Fruit fly (Drosophila melanogaster) whole organism, prepupa: Measurements from ENCODE around the gene CG46059.

Experiments
- CG10631 ChIP-seq: fragments of 200-800 bp; sonication (Bioruptor generic); optimal IDR thresholded peaks from 2 replicates; lab custom pipeline; 2016; ENCODE audit warnings: missing biosample characterization, missing genetic modification characterization
- CG10669 ChIP-seq: fragments of 200-800 bp; sonication (Bioruptor generic); optimal IDR thresholded peaks from 3 replicates; lab custom pipeline; 2018; ENCODE audit warnings: missing biosample characterization, mild to moderate bottlenecking, missing genetic modification characterization, moderate library complexity
- CG11294 ChIP-seq: fragments of 200-800 bp; sonication (Bioruptor generic); IDR thresholded peaks from 2 replicates; pipeline ENCODE4 v1.3.6; 2022; ENCODE audit warnings: missing biosample characterization, missing genetic modification characterization
- CG11762 ChIP-seq: fragments of 200-800 bp; sonication (Bioruptor generic); optimal IDR thresholded peaks from 3 replicates; lab custom pipeline; 2016; ENCODE audit warnings: missing biosample characterization, missing genetic modification characterization; ENCODE audit not compliant: insufficient read depth
- CG1621 ChIP-seq: fragments of 200-800 bp; sonication (Bioruptor generic); optimal IDR thresholded peaks from 3 replicates; lab custom pipeline; 2018; ENCODE audit warnings: missing biosample characterization, mild to moderate bottlenecking, missing genetic modification characterization
- CG16779 ChIP-seq: fragments of 200-800 bp; sonication (Bioruptor generic); optimal IDR thresholded peaks from 3 replicates; lab custom pipeline; 2017; ENCODE audit warnings: missing biosample characterization, mild to moderate bottlenecking, missing genetic modification characterization
- CG31627 ChIP-seq: fragments of 200-800 bp; sonication (Bioruptor generic); optimal IDR thresholded peaks from 3 replicates; lab custom pipeline; 2016; ENCODE audit warnings: missing biosample characterization, missing genetic modification characterization
- CG32006 ChIP-seq: fragments of 200-800 bp; sonication (Bioruptor generic); optimal IDR thresholded peaks from 3 replicates; lab custom pipeline; 2017; ENCODE audit warnings: missing biosample characterization, mild to moderate bottlenecking, missing genetic modification characterization
- CG3919 ChIP-seq: fragments of 200-800 bp; sonication (Bioruptor generic); optimal IDR thresholded peaks from 3 replicates; lab custom pipeline; 2016; ENCODE audit warnings: missing biosample characterization, missing genetic modification characterization
- CG6163 ChIP-seq: fragments of 200-800 bp; sonication (Bioruptor generic); IDR thresholded peaks from 3 replicates; pipeline ENCODE4 v1.3.6; 2022; ENCODE audit warnings: missing biosample characterization, missing genetic modification characterization
- CG6276 ChIP-seq: fragments of 200-800 bp; sonication (Bioruptor generic); optimal IDR thresholded peaks from 2 replicates; lab custom pipeline; 2017; ENCODE audit warnings: missing biosample characterization, mild to moderate bottlenecking, missing genetic modification characterization
- CG6808 ChIP-seq: fragments of 200-800 bp; sonication (Bioruptor generic); optimal IDR thresholded peaks from 3 replicates; lab custom pipeline; 2017; ENCODE audit warnings: missing biosample characterization, missing genetic modification characterization, mild to moderate bottlenecking, moderate library complexity, missing genetic modification reagents
- CG6854 ChIP-seq: fragments of 200-800 bp; sonication (Bioruptor generic); optimal IDR thresholded peaks from 2 replicates; lab custom pipeline; 2017; ENCODE audit warnings: missing biosample characterization, mild to moderate bottlenecking, missing genetic modification characterization
- CG8119 ChIP-seq: fragments of 200-800 bp; sonication (Bioruptor generic); IDR thresholded peaks from 3 replicates; pipeline ENCODE4 v1.3.6; 2022; ENCODE audit warnings: missing biosample characterization, missing genetic modification characterization
- CG8319 ChIP-seq: fragments of 200-800 bp; sonication (Bioruptor generic); optimal IDR thresholded peaks from 3 replicates; lab custom pipeline; 2016; ENCODE audit warnings: missing biosample characterization, missing genetic modification characterization
- CG8632 ChIP-seq: fragments of 200-800 bp; sonication (Bioruptor generic); optimal IDR thresholded peaks from 3 replicates; lab custom pipeline; 2016; ENCODE audit warnings: missing biosample characterization, missing genetic modification characterization
- CG9139 ChIP-seq: fragments of 200-800 bp; sonication (Bioruptor generic); optimal IDR thresholded peaks from 3 replicates; lab custom pipeline; 2017; ENCODE audit warnings: missing biosample characterization, mild to moderate bottlenecking, missing genetic modification characterization
- Eip78C ChIP-seq: fragments of 200-800 bp; sonication (Bioruptor generic); peaks from one replicate; lab custom pipeline; 2016; ENCODE audit warnings: missing biosample characterization, missing genetic modification characterization
- Eip93F ChIP-seq: fragments of 200-800 bp; sonication (Bioruptor generic); optimal IDR thresholded peaks from 2 replicates; lab custom pipeline; 2016; ENCODE audit warnings: missing biosample characterization, mild to moderate bottlenecking, missing genetic modification characterization
- Ets21C ChIP-seq: fragments of 200-800 bp; sonication (Bioruptor generic); optimal IDR thresholded peaks from 3 replicates; lab custom pipeline; 2016; ENCODE audit warnings: missing biosample characterization, missing genetic modification characterization
- Gug ChIP-seq: fragments of 200-800 bp; sonication (Bioruptor generic); IDR thresholded peaks from 2 replicates; pipeline ENCODE4 v1.3.6; 2022; ENCODE audit warnings: missing biosample characterization, missing genetic modification characterization
- Hr38 ChIP-seq: sonication (Bioruptor generic); optimal IDR thresholded peaks from 2 replicates; lab custom pipeline; 2016; ENCODE audit warnings: missing biosample characterization, missing genetic modification characterization
- Hr39 ChIP-seq: fragments of 200-800 bp; sonication (Bioruptor generic); optimal IDR thresholded peaks from 2 replicates; lab custom pipeline; 2016; ENCODE audit warnings: missing biosample characterization, missing genetic modification characterization
- Hr4 ChIP-seq: fragments of 200-800 bp; sonication (Bioruptor generic); optimal IDR thresholded peaks from 3 replicates; lab custom pipeline; 2016; ENCODE audit warnings: missing biosample characterization, missing genetic modification characterization
- Lpt ChIP-seq: fragments of 200-800 bp; sonication (Bioruptor generic); optimal IDR thresholded peaks from 3 replicates; lab custom pipeline; 2016; ENCODE audit warnings: missing biosample characterization, missing genetic modification characterization
- OdsH ChIP-seq: fragments of 200-800 bp; sonication (Bioruptor generic); optimal IDR thresholded peaks from 3 replicates; lab custom pipeline; 2016; ENCODE audit warnings: missing biosample characterization, missing genetic modification characterization
- Smox ChIP-seq: fragments of 200-800 bp; sonication (Bioruptor generic); optimal IDR thresholded peaks from 3 replicates; lab custom pipeline; 2016; ENCODE audit warnings: missing biosample characterization, missing genetic modification characterization
- Sox14 ChIP-seq: fragments of 200-800 bp; sonication (Bioruptor generic); optimal IDR thresholded peaks from 3 replicates; lab custom pipeline; 2016; ENCODE audit warnings: missing biosample characterization, missing genetic modification characterization
- Sox15 ChIP-seq: fragments of 200-800 bp; sonication (Bioruptor generic); optimal IDR thresholded peaks from 3 replicates; lab custom pipeline; 2016; ENCODE audit warnings: missing biosample characterization, missing genetic modification characterization
- achi ChIP-seq: fragments of 200-800 bp; sonication (Bioruptor generic); optimal IDR thresholded peaks from 3 replicates; lab custom pipeline; 2016; ENCODE audit warnings: missing biosample characterization, missing genetic modification characterization
- cyc ChIP-seq: fragments of 200-800 bp; sonication (Bioruptor generic); optimal IDR thresholded peaks from 3 replicates; lab custom pipeline; 2016; ENCODE audit warnings: missing biosample characterization, missing genetic modification characterization
- dac ChIP-seq: fragments of 200-800 bp; sonication (Bioruptor generic); optimal IDR thresholded peaks from 2 replicates; lab custom pipeline; 2017; ENCODE audit warnings: missing biosample characterization, mild to moderate bottlenecking, missing genetic modification characterization
- dsx ChIP-seq: fragments of 200-800 bp; optimal IDR thresholded peaks from 3 replicates; lab custom pipeline; 2019; ENCODE audit warnings: missing biosample characterization, mild to moderate bottlenecking, missing genetic modification characterization, moderate library complexity; ENCODE audit not compliant: poor library complexity, severe bottlenecking
- esn ChIP-seq: fragments of 200-800 bp; sonication (Bioruptor generic); optimal IDR thresholded peaks from 2 replicates; lab custom pipeline; 2016; ENCODE audit warnings: missing biosample characterization, mild to moderate bottlenecking, missing genetic modification characterization, moderate library complexity
- fd85E ChIP-seq: fragments of 200-800 bp; sonication (Bioruptor generic); optimal IDR thresholded peaks from 3 replicates; lab custom pipeline; 2016; ENCODE audit warnings: missing biosample characterization, missing genetic modification characterization
- fkh ChIP-seq: fragments of 200-800 bp; sonication (Bioruptor generic); optimal IDR thresholded peaks from 3 replicates; lab custom pipeline; 2017; ENCODE audit warnings: missing biosample characterization, mild to moderate bottlenecking, missing genetic modification characterization, moderate library complexity
- lz ChIP-seq: fragments of 200-800 bp; sonication (Bioruptor generic); optimal IDR thresholded peaks from 3 replicates; lab custom pipeline; 2016; ENCODE audit warnings: missing biosample characterization, missing genetic modification characterization
- pdm3 ChIP-seq: fragments of 200-800 bp; sonication (Bioruptor generic); optimal IDR thresholded peaks from 3 replicates; lab custom pipeline; 2016; ENCODE audit warnings: missing biosample characterization, missing genetic modification characterization
- salr ChIP-seq, 2 experiments: fragments of 200-800 bp; sonication (Bioruptor generic); optimal IDR thresholded peaks; 3 replicates each; lab custom pipeline; 2016 to 2018; ENCODE audit warnings: missing biosample characterization in 2 of 2, missing genetic modification characterization in 2 of 2, mild to moderate bottlenecking in 1 of 2
- spab ChIP-seq: fragments of 200-800 bp; sonication (Bioruptor generic); optimal IDR thresholded peaks from 2 replicates; lab custom pipeline; 2017; ENCODE audit warnings: missing biosample characterization, mild to moderate bottlenecking, missing genetic modification characterization, missing genetic modification reagents
- ss ChIP-seq, 2 experiments: fragments of 200-800 bp; sonication (Bioruptor generic); optimal IDR thresholded peaks; 2 replicates in 1 of 2; 3 replicates in 1 of 2; lab custom pipeline; 2017 to 2018; ENCODE audit warnings: mild to moderate bottlenecking in 2 of 2, missing biosample characterization in 2 of 2, missing genetic modification characterization in 2 of 2, moderate library complexity in 1 of 2
- svp ChIP-seq: fragments of 200-800 bp; sonication (Bioruptor generic); peaks from one replicate; lab custom pipeline; 2016; ENCODE audit warnings: missing biosample characterization, missing genetic modification characterization
- vri ChIP-seq: fragments of 200-800 bp; sonication (Bioruptor generic); optimal IDR thresholded peaks from 3 replicates; lab custom pipeline; 2016; ENCODE audit warnings: missing biosample characterization, mild to moderate bottlenecking, missing genetic modification characterization

The CG46059 gene

DNA sequence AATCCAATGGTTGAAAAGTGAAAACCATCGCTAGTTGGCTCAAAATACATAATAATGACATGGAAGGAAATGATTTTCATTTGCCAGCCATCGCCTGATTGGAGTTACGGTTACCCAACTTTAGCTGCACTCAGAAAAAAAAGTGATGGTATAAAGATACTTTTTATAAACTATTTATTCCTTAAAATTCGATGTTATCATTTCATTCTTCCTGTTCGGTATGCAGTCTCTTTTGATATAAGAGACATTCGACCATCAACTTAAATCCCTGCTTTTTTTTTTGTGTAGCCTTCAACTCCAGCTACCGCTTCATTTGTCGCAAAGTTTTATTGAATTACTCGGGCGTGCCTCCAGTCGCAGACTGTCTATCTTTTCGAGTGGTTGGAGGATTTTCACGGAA, 28.8 kb upstream of the CG46059 start:
- TF ChIP-seq OdsH (GFP tag; lab: Kevin White, UChicago) (peak; percentile 5), CG8319 (no peak), svp (GFP tag; lab: Kevin White, UChicago) (peak; percentile 43), CG10631 (GFP tag; lab: Kevin White, UChicago) (peak; percentile 0), CG9139 (no peak), CG32006 (peak; percentile 18), CG6163 (0 out of 3 replicates have a peak, but pooled peaks have one; percentile 8), CG1621 (no peak), pdm3 (peak; percentile 9), CG6808 (GFP tag; lab: Kevin White, UChicago) (no peak), cyc (GFP tag; lab: Kevin White, UChicago) (no peak), lz (GFP tag; lab: Kevin White, UChicago) (no peak), CG8119 (0 out of 3 replicates have a peak, but pooled peaks have one; percentile 30), fd85E (no peak), salr (GFP tag; optimal IDR thresholded peaks at IDR 0.05; lab: Kevin White, UChicago) (no peak), Eip93F (GFP tag; lab: Kevin White, UChicago) (no peak), Sox14 (GFP tag; lab: Kevin White, UChicago) (no peak), Hr4 (GFP tag; lab: Kevin White, UChicago) (peak; percentile 25), Eip78C (GFP tag; lab: Kevin White, UChicago) (peak; percentile 27), Hr39 (GFP tag; lab: Kevin White, UChicago) (peak; percentile 6)

DNA sequence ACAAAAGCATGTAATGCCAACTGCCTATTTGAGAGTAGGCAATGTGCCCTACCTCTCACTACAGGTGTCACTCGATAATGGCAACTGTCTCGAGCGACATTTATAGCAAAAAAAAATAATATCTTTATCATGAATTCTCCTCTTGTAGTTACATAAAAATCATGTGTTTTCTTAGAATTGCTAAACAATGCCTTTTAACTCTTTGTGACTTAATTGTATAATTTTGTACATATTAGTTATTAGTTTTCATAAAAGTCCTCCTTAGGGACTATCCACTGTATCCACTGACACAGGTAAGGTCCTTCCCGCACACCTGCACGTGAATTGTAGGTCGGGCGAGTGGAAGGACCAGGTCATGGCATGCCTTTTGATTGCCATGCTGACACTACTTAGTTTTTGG, 25.3 kb upstream of the CG46059 start:
- TF ChIP-seq dac (no peak), svp (GFP tag; lab: Kevin White, UChicago) (peak; percentile 30), Eip78C (GFP tag; lab: Kevin White, UChicago) (peak; percentile 15), CG31627 (no peak)

DNA sequence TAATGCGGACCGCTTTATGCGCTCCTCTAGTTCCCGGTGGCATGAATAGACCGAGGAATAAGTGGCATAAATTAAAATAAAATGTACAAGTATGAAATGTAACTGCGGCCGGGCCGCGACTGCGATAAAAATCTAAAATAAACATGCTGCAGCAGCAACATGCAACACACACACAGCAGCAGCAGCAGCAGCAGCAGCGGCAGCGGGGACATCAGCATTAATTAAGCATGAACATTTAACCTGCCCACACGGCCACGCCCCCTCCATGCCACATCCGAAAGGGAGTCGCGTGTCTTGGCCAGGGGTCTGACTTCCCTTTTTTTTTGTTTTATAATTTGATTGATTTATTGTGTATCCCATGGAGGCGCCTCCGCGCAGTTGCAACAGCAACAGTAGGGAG, 21.0 kb upstream of the CG46059 start:
- TF ChIP-seq CG6854 (GFP tag; lab: Kevin White, UChicago) (no peak), fkh (GFP tag; lab: Kevin White, UChicago) (no peak), ss (GFP tag; optimal IDR thresholded peaks at IDR 0.05; lab: Kevin White, UChicago) (peak in 1 of 2 experiments; percentile 75)

DNA sequence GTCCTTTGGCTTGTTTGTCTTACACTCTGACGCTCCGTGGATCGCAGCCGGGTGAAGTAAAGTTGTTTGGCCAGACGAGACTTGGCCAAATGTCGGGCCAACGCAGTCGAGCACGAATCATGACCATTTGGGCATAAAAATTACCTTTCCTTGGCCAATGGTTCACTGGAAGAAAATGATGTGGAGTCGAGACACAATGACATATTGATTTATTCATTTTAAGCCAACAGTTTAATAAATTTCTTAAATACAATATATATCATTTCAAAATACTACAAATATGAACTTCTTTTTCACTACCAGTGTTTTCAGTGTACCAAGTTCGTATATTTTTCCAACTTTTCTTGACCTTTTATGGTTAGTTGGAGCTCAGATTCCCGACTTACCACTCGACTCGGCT, 18.3 kb upstream of the CG46059 start:
- peak in 1 of 2 experiments; percentile 33 for TF ChIP-seq salr (GFP tag; optimal IDR thresholded peaks at IDR 0.05; lab: Kevin White, UChicago)
- TF ChIP-seq CG8119: peak; percentile 72
- TF ChIP-seq CG11294: 0 out of 2 replicates have a peak, but pooled peaks have one; percentile 13
- peak; percentile 87 for TF ChIP-seq CG6163
- no peak for TF ChIP-seq Hr38
- TF ChIP-seq Hr39 (GFP tag; lab: Kevin White, UChicago): peak; percentile 59
- TF ChIP-seq Lpt (GFP tag; lab: Kevin White, UChicago): peak; percentile 22
- peak; percentile 72 for TF ChIP-seq achi
- TF ChIP-seq CG8319: peak; percentile 15
- TF ChIP-seq CG32006: peak; percentile 52
- no peak for TF ChIP-seq CG11762 (GFP tag; lab: Kevin White, UChicago)
- TF ChIP-seq Hr4 (GFP tag; lab: Kevin White, UChicago): peak; percentile 65
- TF ChIP-seq esn (GFP tag; lab: Kevin White, UChicago): peak; percentile 73
- TF ChIP-seq CG16779 (tag; lab: Kevin White, UChicago): no peak
- peak; percentile 65 for TF ChIP-seq Gug (GFP tag; lab: Robert Waterston, UW)
- TF ChIP-seq CG6808 (GFP tag; lab: Kevin White, UChicago): peak; percentile 60
- TF ChIP-seq dsx: peak; percentile 62
- no peak for TF ChIP-seq fd85E
- TF ChIP-seq CG10631 (GFP tag; lab: Kevin White, UChicago): peak; percentile 66
- TF ChIP-seq CG8632 (GFP tag; lab: Kevin White, UChicago): peak; percentile 38
- peak; percentile 51 for TF ChIP-seq spab (GFP tag; lab: Kevin White, UChicago)
- peak; percentile 68 for TF ChIP-seq Smox
- no peak for TF ChIP-seq Eip93F (GFP tag; lab: Kevin White, UChicago)
- peak; percentile 61 for TF ChIP-seq cyc (GFP tag; lab: Kevin White, UChicago)
- TF ChIP-seq OdsH (GFP tag; lab: Kevin White, UChicago): peak; percentile 69
- peak; percentile 46 for TF ChIP-seq CG31627
- peak; percentile 46 for TF ChIP-seq vri (GFP tag; lab: Kevin White, UChicago)
- peak; percentile 64 for TF ChIP-seq lz (GFP tag; lab: Kevin White, UChicago)
- TF ChIP-seq CG10669 (GFP tag; lab: Kevin White, UChicago): peak; percentile 49
- peak; percentile 81 for TF ChIP-seq CG3919 (GFP tag; lab: Kevin White, UChicago)
- peak; percentile 51 for TF ChIP-seq CG6276 (GFP tag; lab: Kevin White, UChicago)
- no peak for TF ChIP-seq Sox15 (GFP tag; lab: Kevin White, UChicago)
- no peak for TF ChIP-seq fkh (GFP tag; lab: Kevin White, UChicago)
- no peak for TF ChIP-seq dac
- peak; percentile 48 for TF ChIP-seq pdm3
- TF ChIP-seq Ets21C: peak; percentile 39
